Fruit fly (Drosophila melanogaster) whole organism, pupa: Measurements from ENCODE around the gene Eig71Ec.

Source experiments
- CG10348 ChIP-seq: fragments of 200-800 bp; sonication (Bioruptor generic); IDR thresholded peaks from 2 replicates; pipeline ENCODE4 v1.3.6; 2022; ENCODE audit warnings: missing biosample characterization, missing genetic modification characterization
- CG12605 ChIP-seq: fragments of 200-800 bp; sonication (Bioruptor generic); IDR thresholded peaks from 2 replicates; pipeline ENCODE4 v1.3.6; 2022; ENCODE audit warnings: missing biosample characterization, missing genetic modification characterization
- CG13204 ChIP-seq: fragments of 200-800 bp; sonication (Bioruptor generic); optimal IDR thresholded peaks from 2 replicates; lab custom pipeline; 2018; ENCODE audit warnings: missing biosample characterization, mild to moderate bottlenecking, missing genetic modification characterization, moderate library complexity
- CG15710 ChIP-seq: fragments of 200-800 bp; sonication (Bioruptor generic); optimal IDR thresholded peaks from 2 replicates; lab custom pipeline; 2018; ENCODE audit warnings: missing biosample characterization, mild to moderate bottlenecking, missing genetic modification characterization, moderate library complexity
- CG32121 ChIP-seq: fragments of 200-800 bp; sonication (Bioruptor generic); IDR thresholded peaks from 2 replicates; pipeline ENCODE4 v1.3.6; 2022; ENCODE audit warnings: missing biosample characterization, missing genetic modification characterization
- D1 ChIP-seq: fragments of 200-800 bp; sonication (Bioruptor generic); optimal IDR thresholded peaks from 2 replicates; lab custom pipeline; 2018; ENCODE audit warnings: missing biosample characterization, mild to moderate bottlenecking, missing genetic modification characterization, moderate library complexity
- Ets98B ChIP-seq: fragments of 200-800 bp; sonication (Bioruptor generic); IDR thresholded peaks from 2 replicates; pipeline ENCODE4 v1.3.6; 2022; ENCODE audit warnings: missing biosample characterization, missing genetic modification characterization
- Snoo ChIP-seq: fragments of 200-800 bp; sonication (Bioruptor generic); optimal IDR thresholded peaks from 3 replicates; lab custom pipeline; 2017; ENCODE audit warnings: missing biosample characterization, mild to moderate bottlenecking, missing genetic modification characterization, inconsistent platforms
- gl ChIP-seq: fragments of 200-800 bp; sonication (Bioruptor generic); optimal IDR thresholded peaks from 2 replicates; lab custom pipeline; 2018; ENCODE audit warnings: missing biosample characterization, mild to moderate bottlenecking, missing genetic modification characterization

DNA sequence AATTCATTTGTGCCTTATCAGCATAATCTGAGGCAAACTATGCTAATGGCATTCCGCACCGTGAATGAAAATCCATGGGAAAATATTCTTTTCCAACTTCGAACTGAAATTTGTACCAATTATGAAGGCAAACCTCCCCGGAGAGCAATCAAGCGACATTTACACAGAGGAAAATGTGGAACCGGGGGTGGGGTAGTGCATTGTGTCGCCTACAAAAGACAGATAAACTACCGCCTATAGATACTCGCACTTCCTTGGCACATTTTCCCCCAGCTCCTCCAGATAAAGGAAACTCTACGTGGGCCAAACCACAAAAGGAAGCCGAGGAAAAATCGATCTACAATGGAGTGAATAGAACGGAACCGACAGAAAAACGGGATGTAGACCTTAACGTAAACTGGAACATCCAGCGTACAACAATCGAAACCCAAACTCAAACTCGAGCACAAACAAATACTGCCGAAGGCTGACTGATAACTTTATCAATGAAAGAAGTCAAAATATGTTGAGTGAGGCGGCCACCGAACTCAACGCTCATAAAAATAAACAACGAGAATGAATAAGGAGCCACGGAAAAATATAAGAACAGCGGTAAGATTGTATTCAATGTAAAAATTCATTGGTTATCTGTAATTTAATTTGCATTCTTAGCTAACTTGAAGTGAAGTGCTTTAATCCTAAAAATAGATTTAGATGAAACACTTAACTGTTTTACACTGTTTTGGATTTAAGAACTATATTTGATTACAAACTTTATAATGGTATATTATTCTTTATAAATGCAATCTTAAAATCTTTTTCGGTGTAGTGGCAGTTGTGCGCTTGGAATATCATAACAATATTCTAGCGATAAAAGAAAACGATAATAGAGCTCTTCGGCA lies 38.9 kb upstream of the Eig71Ec start:
- TF ChIP-seq CG10348 = no peak
- TF ChIP-seq gl = no peak
- TF ChIP-seq Snoo (tag; lab: Kevin White, UChicago) = no peak
- no peak for TF ChIP-seq CG13204 (GFP tag; lab: Kevin White, UChicago)
- no peak for TF ChIP-seq CG12605 (GFP tag; lab: Robert Waterston, UW)
- no peak for TF ChIP-seq D1 (tag; lab: Kevin White, UChicago)
- TF ChIP-seq CG15710 = no peak
- TF ChIP-seq CG32121 (GFP tag; lab: Robert Waterston, UW) = no peak
- TF ChIP-seq Ets98B (GFP tag; lab: Robert Waterston, UW) = no peak
